Worm (Caenorhabditis elegans): ENCODE measurements around the gene T02E9.5.

- TF ChIP-seq nhr-77 (tag; optimal IDR thresholded peaks at IDR 0.05): no peak
- TF ChIP-seq ceh-9 (tag; optimal IDR thresholded peaks at IDR 0.05): no peak
- no peak for TF ChIP-seq R02D3.7 (tag; optimal IDR thresholded peaks at IDR 0.05)
- TF ChIP-seq mml-1 (tag; optimal IDR thresholded peaks at IDR 0.05): no peak
- TF ChIP-seq aly-2 (tag; optimal IDR thresholded peaks at IDR 0.05): no peak
- no peak for TF ChIP-seq ama-1 (optimal IDR thresholded peaks at IDR 0.05)
- no peak for TF ChIP-seq nhr-25 (tag; optimal IDR thresholded peaks at IDR 0.05)
- no peak for TF ChIP-seq nhr-11 (tag; optimal IDR thresholded peaks at IDR 0.05)
- no peak for TF ChIP-seq fkh-10 (GFP tag; optimal IDR thresholded peaks at IDR 0.05)
- TF ChIP-seq pqm-1 (tag; optimal IDR thresholded peaks at IDR 0.05): no peak
- TF ChIP-seq jun-1 (tag; optimal IDR thresholded peaks at IDR 0.05): no peak
Observed at ce11 chrV:11304879-11305278, 37.2 kb upstream of the T02E9.5 start, which contains the start of gene srh-45.
